Fruit fly (Drosophila melanogaster) whole organism, embryonic: Measurements from ENCODE around the gene CCT7.

Experiments used
- Atf3 ChIP-seq: fragments of 200-800 bp; sonication (Bioruptor generic); optimal IDR thresholded peaks from 3 replicates; lab custom pipeline; 2016; ENCODE audit warnings: missing biosample characterization, missing genetic modification characterization
- CG10543 ChIP-seq: fragments of 200-800 bp; sonication (Bioruptor generic); optimal IDR thresholded peaks from 3 replicates; lab custom pipeline; 2017; ENCODE audit warnings: missing biosample characterization, mild to moderate bottlenecking, missing genetic modification characterization, moderate library complexity
- CG11085 ChIP-seq: fragments of 200-800 bp; sonication (Bioruptor generic); IDR thresholded peaks from 2 replicates; pipeline ENCODE4 v1.3.6; 2022; ENCODE audit warnings: missing biosample characterization, missing genetic modification characterization
- CG13624 ChIP-seq: fragments of 200-800 bp; sonication (Bioruptor generic); optimal IDR thresholded peaks from 2 replicates; lab custom pipeline; 2016; ENCODE audit warnings: missing biosample characterization, missing genetic modification characterization
- CG14014 ChIP-seq: fragments of 200-800 bp; sonication (Bioruptor generic); IDR thresholded peaks from 2 replicates; pipeline ENCODE4 v1.3.6; 2022; ENCODE audit warnings: missing biosample characterization, missing genetic modification characterization
- CG1647 ChIP-seq: fragments of 200-800 bp; sonication (Bioruptor generic); optimal IDR thresholded peaks from 3 replicates; lab custom pipeline; 2016; ENCODE audit warnings: missing biosample characterization, missing genetic modification characterization
- CG16863 ChIP-seq: fragments of 200-800 bp; sonication (Bioruptor generic); optimal IDR thresholded peaks from 3 replicates; lab custom pipeline; 2016; ENCODE audit warnings: missing biosample characterization, missing genetic modification characterization
- CG17612 ChIP-seq: fragments of 200-800 bp; sonication (Bioruptor generic); IDR thresholded peaks from 2 replicates; pipeline ENCODE4 v1.3.6; 2022; ENCODE audit warnings: missing biosample characterization, missing genetic modification characterization
- CG18262 ChIP-seq: fragments of 200-800 bp; optimal IDR thresholded peaks from 3 replicates; lab custom pipeline; 2019; ENCODE audit warnings: missing biosample characterization, mild to moderate bottlenecking, missing genetic modification characterization, moderate library complexity
- CG2129 ChIP-seq: fragments of 200-800 bp; sonication (Bioruptor generic); IDR thresholded peaks from 2 replicates; pipeline ENCODE4 v1.3.6; 2022; ENCODE audit warnings: missing biosample characterization, missing genetic modification characterization; ENCODE audit not compliant: partially characterized antibody
- CG2875 ChIP-seq: fragments of 200-800 bp; sonication (Bioruptor generic); optimal IDR thresholded peaks from 2 replicates; lab custom pipeline; 2017; ENCODE audit warnings: missing biosample characterization, mild to moderate bottlenecking, missing genetic modification characterization, missing genetic modification reagents
- CG31365 ChIP-seq: fragments of 200-800 bp; sonication (Bioruptor generic); optimal IDR thresholded peaks from 2 replicates; lab custom pipeline; 2018; ENCODE audit warnings: missing biosample characterization, mild to moderate bottlenecking, missing genetic modification characterization
- CG31388 ChIP-seq: fragments of 200-800 bp; sonication (Bioruptor generic); optimal IDR thresholded peaks from 2 replicates; lab custom pipeline; 2016; ENCODE audit warnings: missing biosample characterization, missing genetic modification characterization
- CG34376 ChIP-seq: fragments of 200-800 bp; sonication (Bioruptor generic); optimal IDR thresholded peaks from 2 replicates; lab custom pipeline; 2018; ENCODE audit warnings: missing biosample characterization, mild to moderate bottlenecking, missing genetic modification characterization
- CG4424 ChIP-seq: fragments of 200-800 bp; sonication (Bioruptor generic); optimal IDR thresholded peaks from 3 replicates; lab custom pipeline; 2016; ENCODE audit warnings: missing biosample characterization, missing genetic modification characterization
- CG7271 ChIP-seq: fragments of 200-800 bp; sonication (Bioruptor generic); optimal IDR thresholded peaks from 2 replicates; lab custom pipeline; 2018; ENCODE audit warnings: missing biosample characterization, mild to moderate bottlenecking, missing genetic modification characterization, moderate library complexity
- CG8944 ChIP-seq: fragments of 200-800 bp; sonication (Bioruptor generic); optimal IDR thresholded peaks from 3 replicates; lab custom pipeline; 2016; ENCODE audit warnings: missing biosample characterization, missing genetic modification characterization
- CHES-1-like ChIP-seq: fragments of 200-800 bp; sonication (Bioruptor generic); optimal IDR thresholded peaks from 2 replicates; lab custom pipeline; 2016; ENCODE audit warnings: missing biosample characterization, missing genetic modification characterization
- Dad ChIP-seq: fragments of 200-800 bp; sonication (Bioruptor generic); optimal IDR thresholded peaks from 3 replicates; lab custom pipeline; 2016; ENCODE audit warnings: missing biosample characterization, missing genetic modification characterization
- Fer2 ChIP-seq: fragments of 200-800 bp; sonication (Bioruptor generic); optimal IDR thresholded peaks from 2 replicates; lab custom pipeline; 2018; ENCODE audit warnings: missing biosample characterization, mild to moderate bottlenecking, missing genetic modification characterization, moderate library complexity
- HLH4C ChIP-seq: fragments of 200-800 bp; sonication (Bioruptor generic); IDR thresholded peaks from 3 replicates; pipeline ENCODE4 v1.3.6; 2022; ENCODE audit warnings: missing biosample characterization, missing genetic modification characterization; ENCODE audit not compliant: partially characterized antibody
- NC2α ChIP-seq: fragments of 200-800 bp; sonication (Bioruptor generic); optimal IDR thresholded peaks from 2 replicates; lab custom pipeline; 2016; ENCODE audit warnings: missing biosample characterization, missing genetic modification characterization
- Rx ChIP-seq: fragments of 200-800 bp; sonication (Bioruptor generic); IDR thresholded peaks from 2 replicates; pipeline ENCODE4 v1.3.6; 2022; ENCODE audit warnings: missing biosample characterization, missing genetic modification characterization
- Side ChIP-seq: fragments of 200-800 bp; sonication (Bioruptor generic); optimal IDR thresholded peaks from 2 replicates; lab custom pipeline; 2016; ENCODE audit warnings: missing biosample characterization, missing genetic modification characterization
- Sox102F ChIP-seq: fragments of 200-800 bp; sonication (Bioruptor generic); optimal IDR thresholded peaks from 2 replicates; lab custom pipeline; 2018; ENCODE audit warnings: missing biosample characterization, mild to moderate bottlenecking, missing genetic modification characterization, moderate library complexity
- Ssrp ChIP-seq: fragments of 200-800 bp; sonication (Bioruptor generic); optimal IDR thresholded peaks from 2 replicates; lab custom pipeline; 2018; ENCODE audit warnings: missing biosample characterization, mild to moderate bottlenecking, missing genetic modification characterization, moderate library complexity
- chif ChIP-seq, 2 experiments: fragments of 200-800 bp; sonication (Bioruptor generic); optimal IDR thresholded peaks; 3 replicates each; lab custom pipeline; 2016; ENCODE audit warnings: missing biosample characterization in 2 of 2, missing genetic modification characterization in 2 of 2
- chm ChIP-seq: fragments of 200-800 bp; sonication (Bioruptor generic); IDR thresholded peaks from 2 replicates; pipeline ENCODE4 v1.3.6; 2022; ENCODE audit warnings: missing biosample characterization, missing genetic modification characterization
- gem ChIP-seq: fragments of 200-800 bp; sonication (Bioruptor generic); optimal IDR thresholded peaks from 2 replicates; lab custom pipeline; 2019; ENCODE audit warnings: missing biosample characterization, mild to moderate bottlenecking, missing genetic modification characterization, moderate library complexity
- ham ChIP-seq: fragments of 200-800 bp; sonication (Bioruptor generic); IDR thresholded peaks from 2 replicates; pipeline ENCODE4 v1.3.6; 2022; ENCODE audit warnings: missing biosample characterization, missing genetic modification characterization
- insv ChIP-seq, 2 experiments: fragments of 200-800 bp; sonication (Bioruptor generic); optimal IDR thresholded peaks; 3 replicates each; lab custom pipeline; 2016 to 2018; ENCODE audit warnings: missing biosample characterization in 2 of 2, missing genetic modification characterization in 2 of 2
- lov ChIP-seq, 2 experiments: fragments of 200-800 bp in 1 of 2; fragments of >200 bp in 1 of 2; sonication (Bioruptor generic) in 1 of 2; IDR thresholded peaks in 1 of 2; optimal IDR thresholded peaks in 1 of 2; 2 replicates in 1 of 2; 3 replicates in 1 of 2; pipeline versions ENCODE4 v1.3.6 to Lab custom; 2017 to 2022; ENCODE audit warnings: missing biosample characterization in 1 of 2, missing genetic modification characterization in 1 of 2
- nmo ChIP-seq: fragments of 200-800 bp; sonication (Bioruptor generic); optimal IDR thresholded peaks from 2 replicates; lab custom pipeline; 2018; ENCODE audit warnings: missing biosample characterization, mild to moderate bottlenecking, missing genetic modification characterization, moderate library complexity
- p53 ChIP-seq: fragments of 200-800 bp; sonication (Bioruptor generic); optimal IDR thresholded peaks from 2 replicates; lab custom pipeline; 2016; ENCODE audit warnings: missing biosample characterization, missing genetic modification characterization
- peb ChIP-seq: fragments of 200-800 bp; sonication (Bioruptor generic); IDR thresholded peaks from 2 replicates; pipeline ENCODE4 v1.3.6; 2022; ENCODE audit warnings: missing biosample characterization, missing genetic modification characterization
- phol ChIP-seq: fragments of 200-800 bp; sonication (Bioruptor generic); optimal IDR thresholded peaks from 3 replicates; lab custom pipeline; 2018; ENCODE audit warnings: missing biosample characterization, mild to moderate bottlenecking, missing genetic modification characterization, moderate library complexity
- pita ChIP-seq: fragments of 200-800 bp; sonication (Bioruptor generic); optimal IDR thresholded peaks from 2 replicates; lab custom pipeline; 2017; ENCODE audit warnings: missing biosample characterization, mild to moderate bottlenecking, missing genetic modification characterization
- pnt ChIP-seq: fragments of 200-800 bp; sonication (Bioruptor generic); optimal IDR thresholded peaks from 3 replicates; lab custom pipeline; 2016; ENCODE audit warnings: missing biosample characterization, missing genetic modification characterization
- pum ChIP-seq: fragments of 200-800 bp; sonication (Bioruptor generic); optimal IDR thresholded peaks from 2 replicates; lab custom pipeline; 2016; ENCODE audit warnings: missing biosample characterization, missing genetic modification characterization
- ranshi ChIP-seq: fragments of 200-800 bp; sonication (Bioruptor generic); IDR thresholded peaks from 2 replicates; pipeline ENCODE4 v1.3.6; 2022; ENCODE audit warnings: missing biosample characterization, missing genetic modification characterization
- ro ChIP-seq: fragments of 200-800 bp; sonication (Bioruptor generic); IDR thresholded peaks from 2 replicates; pipeline ENCODE4 v1.3.6; 2022; ENCODE audit warnings: missing biosample characterization, missing genetic modification characterization
- sc ChIP-seq, 3 experiments: fragments of >200 bp in 2 of 3; fragments of 200-800 bp in 1 of 3; sonication (Bioruptor generic) in 1 of 3; optimal IDR thresholded peaks; 2 replicates in 2 of 3; 3 replicates in 1 of 3; lab custom pipeline; 2017; ENCODE audit warnings: mild to moderate bottlenecking in 1 of 3, missing biosample characterization in 1 of 3, missing genetic modification characterization in 1 of 3, missing genetic modification reagents in 1 of 3
- seq ChIP-seq: fragments of 200-800 bp; sonication (Bioruptor generic); IDR thresholded peaks from 2 replicates; pipeline ENCODE4 v1.3.6; 2022; ENCODE audit warnings: missing biosample characterization, missing genetic modification characterization
- sna ChIP-seq: fragments of 200-800 bp; sonication (Bioruptor generic); IDR thresholded peaks from 2 replicates; pipeline ENCODE4 v1.3.6; 2022; ENCODE audit warnings: missing biosample characterization, missing genetic modification characterization; ENCODE audit not compliant: partially characterized antibody
- tap ChIP-seq: fragments of 200-800 bp; optimal IDR thresholded peaks from 3 replicates; lab custom pipeline; 2019; ENCODE audit warnings: missing biosample characterization, mild to moderate bottlenecking, missing genetic modification characterization, moderate library complexity
- wdn ChIP-seq: fragments of 200-800 bp; sonication (Bioruptor generic); IDR thresholded peaks from 2 replicates; pipeline ENCODE4 v1.3.6; 2022; ENCODE audit warnings: missing biosample characterization, missing genetic modification characterization
- zf30C ChIP-seq: fragments of 200-800 bp; sonication (Bioruptor generic); optimal IDR thresholded peaks from 3 replicates; lab custom pipeline; 2018; ENCODE audit warnings: missing biosample characterization, mild to moderate bottlenecking, missing genetic modification characterization

The CCT7 gene

DNA sequence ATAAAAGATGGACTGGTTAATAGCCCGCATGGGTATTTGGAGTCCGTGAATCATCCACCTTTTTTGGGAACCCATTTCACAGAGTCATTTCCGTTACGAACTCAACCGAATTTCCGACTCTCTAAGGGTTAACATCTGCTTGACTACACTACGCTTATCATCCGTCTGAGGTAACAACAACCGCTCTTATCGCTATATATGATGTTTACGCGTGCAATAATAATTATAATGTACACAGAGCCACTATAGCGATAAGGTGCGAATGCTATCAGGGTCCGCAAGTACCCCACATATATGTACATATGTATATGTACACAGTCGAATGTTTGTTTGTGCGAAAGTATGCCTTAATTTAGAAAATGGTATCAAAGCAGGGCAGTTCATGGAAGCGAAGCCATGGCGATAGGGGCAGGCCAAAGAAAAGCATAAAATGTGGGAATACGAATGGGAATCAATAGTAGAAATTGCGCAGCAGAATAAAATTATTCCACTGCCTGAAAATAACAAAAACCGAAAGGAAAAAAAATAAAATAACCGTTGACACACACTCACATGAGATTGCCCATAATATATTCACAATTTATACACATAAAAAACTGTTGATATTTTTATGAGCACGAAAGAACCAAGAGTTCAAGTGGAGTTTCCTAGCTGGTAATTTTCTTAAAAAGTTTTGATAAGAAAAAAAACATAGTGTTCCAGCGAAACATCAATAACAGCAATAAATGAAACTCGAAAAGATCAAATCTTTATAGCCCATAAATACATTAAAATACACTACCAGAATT is 9.2 kb downstream of the CCT7 start (continued):
- peak; percentile 98 for TF ChIP-seq CG10543 (GFP tag; lab: Kevin White, UChicago)
- no peak for TF ChIP-seq CG7271
- no peak for TF ChIP-seq ro (GFP tag; lab: Robert Waterston, UW)
- TF ChIP-seq tap, result peak; percentile 82
- peak; percentile 93 for TF ChIP-seq chm
- TF ChIP-seq CG11085 (GFP tag; lab: Robert Waterston, UW), result peak; percentile 30; the same call in 1 of the 2 replicates
- TF ChIP-seq nmo (GFP tag; lab: Kevin White, UChicago), result peak; percentile 53
- TF ChIP-seq gem, result peak; percentile 69
- peak; percentile 93 for TF ChIP-seq CG2875 (GFP tag; lab: Kevin White, UChicago)
- TF ChIP-seq zf30C, result peak; percentile 46
- peak; percentile 23 for TF ChIP-seq pum (GFP tag; lab: Kevin White, UChicago)
- peak; percentile 85; the same call in 1 of the 2 replicates for TF ChIP-seq CG14014 (GFP tag; lab: Robert Waterston, UW)
- peak; percentile 44 for TF ChIP-seq CG4424
- TF ChIP-seq Atf3 (GFP tag; lab: Kevin White, UChicago), result peak; percentile 60
- TF ChIP-seq CG34376 (GFP tag; lab: Kevin White, UChicago), result peak; percentile 99
- no peak for TF ChIP-seq pita (GFP tag; lab: Kevin White, UChicago)
- peak; percentile 54 to 68 for TF ChIP-seq chif (GFP tag; optimal IDR thresholded peaks at IDR 0.05; lab: Kevin White, UChicago)
- TF ChIP-seq ranshi (GFP tag; lab: Robert Waterston, UW), result peak; percentile 78; the same call in 1 of the 2 replicates
- no peak for TF ChIP-seq ham (GFP tag; lab: Robert Waterston, UW)
- peak; percentile 76 for TF ChIP-seq Fer2 (tag; lab: Kevin White, UChicago)
- TF ChIP-seq CG2129 (GFP tag; lab: Robert Waterston, UW), result no peak
- peak; percentile 24 for TF ChIP-seq Dad (GFP tag; lab: Kevin White, UChicago)
- peak; percentile 90 for TF ChIP-seq seq
- peak; percentile 55 for TF ChIP-seq CG8944 (GFP tag; lab: Kevin White, UChicago)
- TF ChIP-seq CG18262 (tag; lab: Kevin White, UChicago), result peak; percentile 54
- no peak; the same call in 1 of the 2 replicates for TF ChIP-seq CG17612 (GFP tag; lab: Robert Waterston, UW)
- peak; percentile 67 for TF ChIP-seq CHES-1-like
- peak; percentile 97 for TF ChIP-seq CG13624 (GFP tag; lab: Kevin White, UChicago)
- TF ChIP-seq lov (optimal IDR thresholded peaks at IDR 0.05; lab: Kevin White, UChicago), result no peak
- peak; percentile 89; the same call in 2 of the 3 replicates for TF ChIP-seq lov (GFP tag; IDR thresholded peaks at IDR 0.05; lab: Robert Waterston, UW)
- no peak for TF ChIP-seq sc (optimal IDR thresholded peaks at IDR 0.05; lab: Kevin White, UChicago)
- TF ChIP-seq sc (GFP tag; optimal IDR thresholded peaks at IDR 0.05; lab: Kevin White, UChicago), result peak; percentile 84
- TF ChIP-seq Rx (GFP tag; lab: Robert Waterston, UW), result peak; percentile 66
- TF ChIP-seq CG1647 (GFP tag; lab: Kevin White, UChicago), result peak; percentile 73
- peak; percentile 84 for TF ChIP-seq CG16863 (GFP tag; lab: Kevin White, UChicago)
- peak; percentile 91 for TF ChIP-seq CG31365 (tag; lab: Kevin White, UChicago)
- peak; percentile 89 for TF ChIP-seq NC2α (GFP tag; lab: Kevin White, UChicago)
- TF ChIP-seq Sox102F (GFP tag; lab: Kevin White, UChicago), result peak; percentile 66
- no peak for TF ChIP-seq Ssrp (tag; lab: Kevin White, UChicago)
- peak; percentile 47; the same call in 1 of the 2 replicates for TF ChIP-seq wdn (GFP tag; lab: Robert Waterston, UW)
- peak; percentile 29 for TF ChIP-seq phol
- no peak for TF ChIP-seq sna (GFP tag; lab: Robert Waterston, UW)
- peak in 1 of 2 experiments; percentile 66 for TF ChIP-seq insv (GFP tag; optimal IDR thresholded peaks at IDR 0.05; lab: Kevin White, UChicago)
- TF ChIP-seq CG31388 (GFP tag; lab: Kevin White, UChicago), result no peak
- 0 out of 3 replicates have a peak, but pooled peaks have one; percentile 7 for TF ChIP-seq HLH4C
- TF ChIP-seq Side (GFP tag; lab: Kevin White, UChicago), result peak; percentile 85
- TF ChIP-seq p53 (GFP tag; lab: Kevin White, UChicago), result peak; percentile 62
- peak; percentile 43; the same call in 1 of the 2 replicates for TF ChIP-seq peb (GFP tag; lab: Robert Waterston, UW)
- TF ChIP-seq pnt, result peak; percentile 63
